Worm (Caenorhabditis elegans) whole organism, young adult: ENCODE data around the gene cct-5.

Source experiments
- B0035.1 ChIP-seq: sonication (generic microtip); optimal IDR thresholded peaks from 2 replicates; lab custom pipeline; 2016; ENCODE audit warnings: missing genetic modification characterization, mild to moderate bottlenecking, missing compliant biosample characterization, missing genotype, missing genetic modification reagents
- C17E4.6 ChIP-seq: fragments of 200-800 bp; sonication (Bioruptor generic); IDR thresholded peaks from 2 replicates; pipeline ENCODE4 v1.3.6; 2022; ENCODE audit warnings: missing genetic modification reagents, missing genetic modification characterization, missing compliant biosample characterization
- F10E7.11 ChIP-seq: sonication (generic microtip); optimal IDR thresholded peaks from 2 replicates; lab custom pipeline; 2017; ENCODE audit warnings: mild to moderate bottlenecking, missing genetic modification characterization, moderate library complexity, missing compliant biosample characterization
- F55B11.4 ChIP-seq: sonication (generic microtip); optimal IDR thresholded peaks from 2 replicates; lab custom pipeline; 2016; ENCODE audit warnings: missing compliant biosample characterization, missing genetic modification characterization, borderline replicate concordance; ENCODE audit not compliant: insufficient read depth
- Y67H2A.10 ChIP-seq: fragments of 200-800 bp; sonication (Bioruptor generic); conservative IDR thresholded peaks from 2 replicates; pipeline ENCODE4 v1.3.6; 2022; ENCODE audit warnings: missing genetic modification reagents, missing genetic modification characterization, missing compliant biosample characterization
- ZK185.1 ChIP-seq: sonication (generic microtip); optimal IDR thresholded peaks from 2 replicates; lab custom pipeline; 2016; ENCODE audit warnings: mild to moderate bottlenecking, missing genetic modification characterization, missing compliant biosample characterization; ENCODE audit not compliant: poor library complexity, severe bottlenecking
- ama-1 ChIP-seq, 3 experiments: fragments of 150-350 bp in 1 of 3; sonication (generic microtip) in 2 of 3; optimal IDR thresholded peaks; 2 replicates each; lab custom pipeline; 2014 to 2018; ENCODE audit warnings: missing biosample characterization in 2 of 3, missing genetic modification characterization in 2 of 3, missing genetic modification reagents in 2 of 3
- ccch-3 ChIP-seq: fragments of 200-800 bp; sonication (Bioruptor generic); optimal IDR thresholded peaks from 2 replicates; lab custom pipeline; 2018; ENCODE audit warnings: mild to moderate bottlenecking, missing genetic modification characterization, missing compliant biosample characterization
- ceh-91 ChIP-seq: fragments of 200-800 bp; sonication (Bioruptor generic); IDR thresholded peaks from 2 replicates; pipeline ENCODE4 v1.3.6; 2022; ENCODE audit warnings: missing genetic modification reagents, missing genetic modification characterization, missing compliant biosample characterization
- chd-7 ChIP-seq: sonication (generic microtip); optimal IDR thresholded peaks from 2 replicates; lab custom pipeline; 2016; ENCODE audit warnings: mild to moderate bottlenecking, missing genetic modification characterization, moderate library complexity, missing compliant biosample characterization
- die-1 ChIP-seq: sonication (generic microtip); optimal IDR thresholded peaks from 2 replicates; lab custom pipeline; 2016; ENCODE audit warnings: missing genotype, mild to moderate bottlenecking, missing genetic modification characterization, missing compliant biosample characterization
- dox-1 ChIP-seq: fragments of 200-800 bp; sonication (Bioruptor generic); IDR thresholded peaks from 2 replicates; pipeline ENCODE4 v1.3.6; 2022; ENCODE audit warnings: missing genetic modification reagents, missing genetic modification characterization, missing compliant biosample characterization
- dpff-1 ChIP-seq: sonication (generic microtip); optimal IDR thresholded peaks from 2 replicates; lab custom pipeline; 2017; ENCODE audit warnings: mild to moderate bottlenecking, missing genetic modification characterization, missing compliant biosample characterization
- dpl-1 ChIP-seq: fragments of 150-350 bp; optimal IDR thresholded peaks from 2 replicates; lab custom pipeline; 2014; ENCODE audit warnings: missing biosample characterization, missing genetic modification reagents, missing genetic modification characterization
- efl-1 ChIP-seq: fragments of 150-350 bp; optimal IDR thresholded peaks from 2 replicates; lab custom pipeline; 2014; ENCODE audit warnings: missing biosample characterization, missing genetic modification reagents, missing genetic modification characterization
- fkh-3 ChIP-seq: sonication (generic microtip); optimal IDR thresholded peaks from 2 replicates; lab custom pipeline; 2016; ENCODE audit warnings: mild to moderate bottlenecking, missing genetic modification characterization, missing compliant biosample characterization
- hmg-1.2 ChIP-seq: fragments of 200-800 bp; sonication (Bioruptor generic); IDR thresholded peaks from 2 replicates; pipeline ENCODE4 v1.3.6; 2022; ENCODE audit warnings: missing genetic modification reagents, missing genetic modification characterization, missing compliant biosample characterization
- hmg-20 ChIP-seq: fragments of 200-800 bp; sonication (Bioruptor generic); IDR thresholded peaks from 2 replicates; pipeline ENCODE4 v1.3.6; 2022; ENCODE audit warnings: missing genetic modification reagents, missing genetic modification characterization, missing compliant biosample characterization
- hrde-1 ChIP-seq: sonication (generic microtip); optimal IDR thresholded peaks from 2 replicates; lab custom pipeline; 2016; ENCODE audit warnings: missing genetic modification characterization, mild to moderate bottlenecking, missing compliant biosample characterization, moderate library complexity, missing genotype, missing genetic modification reagents, borderline replicate concordance
- lag-1 ChIP-seq: fragments of 200-800 bp; sonication (Bioruptor generic); IDR thresholded peaks from 2 replicates; pipeline ENCODE4 v1.3.6; 2022; ENCODE audit warnings: missing genetic modification reagents, missing genetic modification characterization, missing compliant biosample characterization
- lin-26 ChIP-seq: fragments of 200-800 bp; sonication (Bioruptor generic); IDR thresholded peaks from 2 replicates; pipeline ENCODE4 v1.3.6; 2022; ENCODE audit warnings: missing genetic modification reagents, missing genetic modification characterization, missing compliant biosample characterization
- lin-40 ChIP-seq: sonication (generic microtip); optimal IDR thresholded peaks from 2 replicates; lab custom pipeline; 2016; ENCODE audit warnings: missing genetic modification characterization, mild to moderate bottlenecking, missing compliant biosample characterization, missing genotype, missing genetic modification reagents
- mel-28 ChIP-seq: sonication (generic microtip); optimal IDR thresholded peaks from 2 replicates; lab custom pipeline; 2016; ENCODE audit warnings: borderline replicate concordance, mild to moderate bottlenecking, missing genetic modification characterization, missing compliant biosample characterization
- nfyb-1 ChIP-seq: fragments of 200-800 bp; sonication (Bioruptor generic); IDR thresholded peaks from 2 replicates; pipeline ENCODE4 v1.3.6; 2022; ENCODE audit warnings: missing genetic modification reagents, missing genetic modification characterization, missing compliant biosample characterization
- nhr-120 ChIP-seq: fragments of 200-800 bp; sonication (Bioruptor generic); IDR thresholded peaks from 2 replicates; pipeline ENCODE4 v1.3.6; 2022; ENCODE audit warnings: missing genetic modification characterization, missing compliant biosample characterization
- nhr-27 ChIP-seq: fragments of 200-800 bp; sonication (Bioruptor generic); optimal IDR thresholded peaks from 2 replicates; lab custom pipeline; 2018; ENCODE audit warnings: mild to moderate bottlenecking, missing genetic modification characterization, moderate library complexity, missing compliant biosample characterization
- pha-4 ChIP-seq: fragments of 150-350 bp; sonication (generic microtip); optimal IDR thresholded peaks from 2 replicates; lab custom pipeline; 2014; ENCODE audit warnings: missing biosample characterization, missing genetic modification reagents, missing genetic modification characterization
- sdz-38 ChIP-seq: sonication (generic microtip); optimal IDR thresholded peaks from 2 replicates; lab custom pipeline; 2016; ENCODE audit warnings: missing genotype, missing genetic modification characterization, missing compliant biosample characterization
- snpc-3.4 ChIP-seq: sonication (generic microtip); optimal IDR thresholded peaks from 2 replicates; lab custom pipeline; 2017; ENCODE audit warnings: missing genetic modification characterization, mild to moderate bottlenecking, missing compliant biosample characterization, antibody characterized with exemption, moderate library complexity, missing genotype, missing genetic modification reagents
- unc-130 ChIP-seq: sonication (generic microtip); optimal IDR thresholded peaks from 2 replicates; lab custom pipeline; 2016; ENCODE audit warnings: missing genetic modification reagents, missing genetic modification characterization, missing compliant biosample characterization
- unc-62 ChIP-seq: fragments of 150-350 bp; optimal IDR thresholded peaks from 2 replicates; lab custom pipeline; 2014; ENCODE audit warnings: missing biosample characterization, missing genetic modification reagents, missing genetic modification characterization
- zfh-2 ChIP-seq: fragments of 200-800 bp; sonication (Bioruptor generic); conservative IDR thresholded peaks from 2 replicates; pipeline ENCODE4 v1.3.6; 2022; ENCODE audit warnings: missing genetic modification reagents, missing genetic modification characterization, missing compliant biosample characterization
- ztf-22 ChIP-seq: fragments of 200-800 bp; sonication (Bioruptor generic); optimal IDR thresholded peaks from 2 replicates; lab custom pipeline; 2018; ENCODE audit warnings: mild to moderate bottlenecking, missing genetic modification characterization, moderate library complexity, missing compliant biosample characterization
- ztf-25 ChIP-seq: fragments of 200-800 bp; sonication (Bioruptor generic); IDR thresholded peaks from 2 replicates; pipeline ENCODE4 v1.3.6; 2022; ENCODE audit warnings: missing genetic modification reagents, missing genetic modification characterization, missing compliant biosample characterization

The cct-5 gene

ce11 chrIII:4460242-4460641 lies 47.7 kb downstream of the cct-5 start:
- TF ChIP-seq lag-1 (GFP tag; lab: Robert Waterston, UW) (no peak), die-1 (tag; lab: Kevin White, UChicago) (no peak), fkh-3 (no peak), nhr-27 (no peak), lin-26 (GFP tag; lab: Robert Waterston, UW) (no peak), snpc-3.4 (tag; lab: Kevin White, UChicago) (no peak), dpff-1 (tag; lab: Kevin White, UChicago) (no peak), zfh-2 (GFP tag; lab: Robert Waterston, UW) (no peak), F55B11.4 (tag; lab: Kevin White, UChicago) (no peak), ztf-22 (GFP tag; lab: Kevin White, UChicago) (no peak), sdz-38 (tag; lab: Kevin White, UChicago) (no peak), nhr-120 (GFP tag; lab: Robert Waterston, UW) (no peak), ama-1 (optimal IDR thresholded peaks at IDR 0.05; lab: Kevin White, UChicago) (no peak), ama-1 (GFP tag; optimal IDR thresholded peaks at IDR 0.05; lab: Kevin White, UChicago) (no peak), hmg-20 (no peak), dpl-1 (GFP tag; lab: Kevin White, UChicago) (no peak), dox-1 (GFP tag; lab: Robert Waterston, UW) (no peak), chd-7 (tag; lab: Kevin White, UChicago) (no peak)

- peak; percentile 27; the same call in 1 of the 2 replicates for TF ChIP-seq hmg-1.2 (GFP tag; lab: Robert Waterston, UW)
- no peak for TF ChIP-seq Y67H2A.10 (GFP tag; lab: Robert Waterston, UW)
- TF ChIP-seq lin-40 (tag; lab: Kevin White, UChicago): no peak
Observed at ce11 chrIII:4456579-4456978, 51.3 kb downstream of the cct-5 start.

ce11 chrIII:4454919-4455318 lies 53.0 kb downstream of the cct-5 start:
- TF ChIP-seq C17E4.6 (GFP tag; lab: Robert Waterston, UW): no peak
- 0 out of 2 replicates have a peak, but pooled peaks have one; percentile 19 for TF ChIP-seq lin-26 (GFP tag; lab: Robert Waterston, UW)

- TF ChIP-seq F10E7.11 (tag; lab: Kevin White, UChicago): no peak
- TF ChIP-seq ccch-3 (GFP tag; lab: Kevin White, UChicago): no peak
- no peak for TF ChIP-seq unc-130
- TF ChIP-seq unc-62: peak; percentile 89
- TF ChIP-seq efl-1 (GFP tag; lab: Kevin White, UChicago): no peak
- no peak for TF ChIP-seq ceh-91
- no peak for TF ChIP-seq hrde-1 (tag; lab: Kevin White, UChicago)
- TF ChIP-seq nfyb-1 (GFP tag; lab: Robert Waterston, UW): no peak
- TF ChIP-seq, all 124 proteins: peak for 1
Observed at ce11 chrIII:4453768-4454167, 54.1 kb downstream of the cct-5 start.

- TF ChIP-seq B0035.1 (tag; lab: Kevin White, UChicago) (no peak), ZK185.1 (tag; lab: Kevin White, UChicago) (no peak), hmg-20 (no peak), pha-4 (tag; lab: Kevin White, UChicago) (no peak), mel-28 (tag; lab: Kevin White, UChicago) (no peak), ztf-25 (0 out of 2 replicates have a peak, but pooled peaks have one; percentile 9)
Observed at ce11 chrIII:4453301-4453700, 54.6 kb downstream of the cct-5 start.
